Worm (Caenorhabditis elegans) whole organism, late embryonic: Measurements from ENCODE around the gene tmem-145.

Experiments used
- C38D4.7 ChIP-seq: fragments of 200-800 bp; sonication (Bioruptor generic); optimal IDR thresholded peaks from 2 replicates; lab custom pipeline; 2018; ENCODE audit warnings: mild to moderate bottlenecking, missing genetic modification characterization, moderate library complexity, missing compliant biosample characterization
- K02D7.2 ChIP-seq: sonication (generic microtip); optimal IDR thresholded peaks from 2 replicates; lab custom pipeline; 2017; ENCODE audit warnings: mild to moderate bottlenecking, missing genetic modification characterization, missing compliant biosample characterization
- T23F11.4 ChIP-seq: fragments of 200-800 bp; sonication (Bioruptor generic); optimal IDR thresholded peaks from 2 replicates; lab custom pipeline; 2018; ENCODE audit warnings: mild to moderate bottlenecking, missing genetic modification characterization, missing compliant biosample characterization
- Y22D7AL.16 ChIP-seq: sonication (generic microtip); optimal IDR thresholded peaks from 2 replicates; lab custom pipeline; 2016; ENCODE audit warnings: missing genetic modification characterization, missing compliant biosample characterization
- ahr-1 ChIP-seq: sonication (generic microtip); optimal IDR thresholded peaks from 2 replicates; lab custom pipeline; 2016; ENCODE audit warnings: missing genetic modification characterization, missing compliant biosample characterization
- ama-1 ChIP-seq: fragments of 150-350 bp; optimal IDR thresholded peaks from 2 replicates; lab custom pipeline; 2014
- ceh-14 ChIP-seq: sonication (generic microtip); optimal IDR thresholded peaks from 2 replicates; lab custom pipeline; 2016; ENCODE audit warnings: missing genotype, missing genetic modification characterization, missing compliant biosample characterization
- ceh-18 ChIP-seq: sonication (generic microtip); optimal IDR thresholded peaks from 2 replicates; lab custom pipeline; 2016; ENCODE audit warnings: missing genetic modification characterization, missing compliant biosample characterization
- ceh-19 ChIP-seq: fragments of 200-800 bp; sonication (Bioruptor generic); optimal IDR thresholded peaks from 2 replicates; lab custom pipeline; 2018; ENCODE audit warnings: mild to moderate bottlenecking, missing genetic modification characterization, missing compliant biosample characterization
- ceh-22 ChIP-seq: sonication (generic microtip); optimal IDR thresholded peaks from 2 replicates; lab custom pipeline; 2017; ENCODE audit warnings: missing biosample characterization, missing genetic modification characterization
- ceh-24 ChIP-seq: sonication (generic microtip); optimal IDR thresholded peaks from 2 replicates; lab custom pipeline; 2016; ENCODE audit warnings: mild to moderate bottlenecking, missing genetic modification characterization, missing compliant biosample characterization
- ceh-34 ChIP-seq: sonication (generic microtip); optimal IDR thresholded peaks from 2 replicates; lab custom pipeline; 2016; ENCODE audit warnings: mild to moderate bottlenecking, missing genetic modification characterization, missing compliant biosample characterization
- ceh-45 ChIP-seq: fragments of 200-800 bp; sonication (Bioruptor generic); IDR thresholded peaks from 2 replicates; pipeline ENCODE4 v1.3.6; 2022; ENCODE audit warnings: missing genetic modification reagents, missing genetic modification characterization, missing compliant biosample characterization
- ceh-48 ChIP-seq: sonication (generic microtip); optimal IDR thresholded peaks from 2 replicates; lab custom pipeline; 2016; ENCODE audit warnings: missing genetic modification characterization, inconsistent platforms, missing compliant biosample characterization
- ceh-6 ChIP-seq: fragments of 200-800 bp; sonication (Bioruptor generic); optimal IDR thresholded peaks from 2 replicates; lab custom pipeline; 2018; ENCODE audit warnings: mild to moderate bottlenecking, missing genetic modification characterization, missing compliant biosample characterization
- ceh-9 ChIP-seq: sonication (generic microtip); optimal IDR thresholded peaks from 2 replicates; lab custom pipeline; 2016; ENCODE audit warnings: mild to moderate bottlenecking, missing genetic modification characterization, inconsistent platforms, missing compliant biosample characterization
- che-1 ChIP-seq: sonication (generic microtip); optimal IDR thresholded peaks from 2 replicates; lab custom pipeline; 2016; ENCODE audit warnings: mild to moderate bottlenecking, missing genetic modification characterization, missing compliant biosample characterization
- dve-1 ChIP-seq: sonication (generic microtip); optimal IDR thresholded peaks from 2 replicates; lab custom pipeline; 2017; ENCODE audit warnings: antibody characterized with exemption, mild to moderate bottlenecking, missing genetic modification characterization, missing compliant biosample characterization
- ets-4 ChIP-seq: sonication (generic microtip); optimal IDR thresholded peaks from 2 replicates; lab custom pipeline; 2016; ENCODE audit warnings: missing genetic modification characterization, missing compliant biosample characterization
- fkh-10 ChIP-seq: fragments of 150-350 bp; optimal IDR thresholded peaks from 2 replicates; lab custom pipeline; 2014; ENCODE audit warnings: missing biosample characterization, missing genetic modification reagents, missing genetic modification characterization
- gmeb-2 ChIP-seq: sonication (generic microtip); optimal IDR thresholded peaks from 2 replicates; lab custom pipeline; 2016; ENCODE audit warnings: missing genetic modification characterization, inconsistent platforms, missing compliant biosample characterization
- hlh-13 ChIP-seq: fragments of 200-800 bp; sonication (Bioruptor generic); optimal IDR thresholded peaks from 2 replicates; lab custom pipeline; 2018; ENCODE audit warnings: mild to moderate bottlenecking, missing genetic modification characterization, missing compliant biosample characterization
- hlh-15 ChIP-seq: sonication (generic microtip); optimal IDR thresholded peaks from 2 replicates; lab custom pipeline; 2016; ENCODE audit warnings: missing genetic modification characterization, missing compliant biosample characterization
- hlh-30 ChIP-seq: sonication (generic microtip); optimal IDR thresholded peaks from 2 replicates; lab custom pipeline; 2017; ENCODE audit warnings: antibody characterized with exemption, missing genetic modification characterization, missing compliant biosample characterization; ENCODE audit not compliant: insufficient read depth
- hlh-8 ChIP-seq: sonication (generic microtip); optimal IDR thresholded peaks from 2 replicates; lab custom pipeline; 2016; ENCODE audit warnings: missing genotype, missing genetic modification characterization, missing compliant biosample characterization
- lim-6 ChIP-seq: sonication (generic microtip); optimal IDR thresholded peaks from 2 replicates; lab custom pipeline; 2016; ENCODE audit warnings: missing genetic modification characterization, missing compliant biosample characterization
- lin-11 ChIP-seq: fragments of 200-800 bp; sonication (Bioruptor generic); optimal IDR thresholded peaks from 2 replicates; lab custom pipeline; 2018; ENCODE audit warnings: mild to moderate bottlenecking, missing genetic modification characterization, missing compliant biosample characterization
- madf-2 ChIP-seq: sonication (generic microtip); optimal IDR thresholded peaks from 2 replicates; lab custom pipeline; 2017; ENCODE audit warnings: missing genetic modification characterization, missing compliant biosample characterization
- nfya-1 ChIP-seq: sonication (generic microtip); optimal IDR thresholded peaks from 2 replicates; lab custom pipeline; 2017; ENCODE audit warnings: missing genetic modification characterization, mild to moderate bottlenecking, missing compliant biosample characterization, antibody characterized with exemption, moderate library complexity
- nhr-232 ChIP-seq: sonication (generic microtip); optimal IDR thresholded peaks from 2 replicates; lab custom pipeline; 2016; ENCODE audit warnings: missing genetic modification characterization, missing compliant biosample characterization
- pat-9 ChIP-seq: fragments of 200-800 bp; sonication (Bioruptor generic); optimal IDR thresholded peaks from 2 replicates; lab custom pipeline; 2018; ENCODE audit warnings: mild to moderate bottlenecking, missing genetic modification characterization, moderate library complexity, missing compliant biosample characterization
- pha-2 ChIP-seq: sonication (generic microtip); optimal IDR thresholded peaks from 2 replicates; lab custom pipeline; 2017; ENCODE audit warnings: mild to moderate bottlenecking, missing genetic modification characterization, missing compliant biosample characterization
- pha-4 ChIP-seq: fragments of 150-350 bp; optimal IDR thresholded peaks from 2 replicates; lab custom pipeline; 2018; ENCODE audit warnings: missing biosample characterization, missing genetic modification reagents, missing genetic modification characterization
- pqm-1 ChIP-seq: sonication (generic microtip); optimal IDR thresholded peaks from 2 replicates; lab custom pipeline; 2016; ENCODE audit warnings: missing genetic modification characterization, missing compliant biosample characterization
- rnt-1 ChIP-seq: sonication (generic microtip); optimal IDR thresholded peaks from 2 replicates; lab custom pipeline; 2016; ENCODE audit warnings: missing genetic modification characterization, missing compliant biosample characterization
- sdc-2 ChIP-seq: sonication (generic microtip); optimal IDR thresholded peaks from 2 replicates; lab custom pipeline; 2016; ENCODE audit warnings: missing genotype, missing genetic modification characterization, missing compliant biosample characterization
- sox-2 ChIP-seq: fragments of 200-800 bp; sonication (Bioruptor generic); IDR thresholded peaks from 2 replicates; pipeline ENCODE4 v1.3.6; 2022; ENCODE audit warnings: missing genetic modification reagents, missing genetic modification characterization, missing compliant biosample characterization
- syd-9 ChIP-seq: sonication (generic microtip); optimal IDR thresholded peaks from 2 replicates; lab custom pipeline; 2016; ENCODE audit warnings: mild to moderate bottlenecking, missing genetic modification characterization, moderate library complexity, missing compliant biosample characterization
- tbx-2 ChIP-seq: sonication (generic microtip); optimal IDR thresholded peaks from 2 replicates; lab custom pipeline; 2016; ENCODE audit warnings: missing genetic modification characterization, missing compliant biosample characterization
- tbx-7 ChIP-seq: sonication (generic microtip); optimal IDR thresholded peaks from 2 replicates; lab custom pipeline; 2016; ENCODE audit warnings: missing genotype, missing genetic modification characterization, missing compliant biosample characterization
- ttx-3 ChIP-seq: sonication (generic microtip); optimal IDR thresholded peaks from 2 replicates; lab custom pipeline; 2016; ENCODE audit warnings: missing genetic modification reagents, missing genetic modification characterization, missing compliant biosample characterization
- unc-3 ChIP-seq, 2 experiments: fragments of 200-800 bp in 1 of 2; sonication (Bioruptor generic) in 1 of 2; sonication (generic microtip) in 1 of 2; conservative IDR thresholded peaks in 1 of 2; optimal IDR thresholded peaks in 1 of 2; 2 replicates each; pipeline versions ENCODE4 v1.3.6 to Lab custom; 2016 to 2022; ENCODE audit warnings: missing compliant biosample characterization in 2 of 2, missing genetic modification characterization in 2 of 2, missing genetic modification reagents in 1 of 2
- unc-42 ChIP-seq: sonication (generic microtip); optimal IDR thresholded peaks from 2 replicates; lab custom pipeline; 2016; ENCODE audit warnings: missing genotype, missing genetic modification characterization, missing compliant biosample characterization
- unc-55 ChIP-seq: sonication (generic microtip); optimal IDR thresholded peaks from 2 replicates; lab custom pipeline; 2017; ENCODE audit warnings: missing biosample characterization, missing genetic modification reagents, missing genetic modification characterization
- ztf-16 ChIP-seq: sonication (generic microtip); optimal IDR thresholded peaks from 2 replicates; lab custom pipeline; 2017; ENCODE audit warnings: missing genetic modification characterization, missing compliant biosample characterization

The tmem-145 gene

ce11 chrX:12111213-12111612 lies 37.5 kb upstream of the tmem-145 start, which contains the start of gene lgc-14:
Gene lgc-14 (plus strand): TSS chrX:12111513.
- TF ChIP-seq ceh-24 (no peak), rnt-1 (tag; lab: Kevin White, UChicago) (no peak), pha-2 (tag; lab: Kevin White, UChicago) (no peak), ztf-16 (no peak), nhr-232 (no peak), unc-3 (GFP tag; conservative IDR thresholded peaks at IDR 0.05; lab: Robert Waterston, UW) (no peak), unc-3 (tag; optimal IDR thresholded peaks at IDR 0.05; lab: Kevin White, UChicago) (no peak), hlh-30 (tag; lab: Kevin White, UChicago) (no peak), hlh-15 (no peak)

- TF ChIP-seq ceh-18 (tag; lab: Kevin White, UChicago) (no peak), sdc-2 (no peak), hlh-30 (tag; lab: Kevin White, UChicago) (no peak), ztf-16 (no peak), che-1 (tag; lab: Kevin White, UChicago) (no peak), fkh-10 (GFP tag; lab: Kevin White, UChicago) (no peak), ceh-48 (tag; lab: Kevin White, UChicago) (no peak), gmeb-2 (tag; lab: Kevin White, UChicago) (no peak), unc-55 (GFP tag; lab: Kevin White, UChicago) (no peak), sox-2 (GFP tag; lab: Robert Waterston, UW) (no peak), ets-4 (no peak), madf-2 (tag; lab: Kevin White, UChicago) (no peak), ceh-34 (tag; lab: Kevin White, UChicago) (no peak), ceh-45 (GFP tag; lab: Robert Waterston, UW) (no peak), ceh-9 (tag; lab: Kevin White, UChicago) (no peak), pha-4 (no peak), ahr-1 (tag; lab: Kevin White, UChicago) (no peak)
These were observed 35.0 kb upstream of the tmem-145 start, which contains the start of the genes W03G11.2 and lgc-13 for ce11 chrX:12108517-12109216. Gene W03G11.2 (minus strand): TSS chrX:12108617. Gene lgc-13 (plus strand): TSS chrX:12109166.

- peak; percentile 94 for TF ChIP-seq T23F11.4 (GFP tag; lab: Kevin White, UChicago)
- peak; percentile 96 for TF ChIP-seq unc-42 (tag; lab: Kevin White, UChicago)
- peak; percentile 94 for TF ChIP-seq rnt-1 (tag; lab: Kevin White, UChicago)
- TF ChIP-seq ceh-22 (tag; lab: Kevin White, UChicago), result no peak
- TF ChIP-seq sox-2 (GFP tag; lab: Robert Waterston, UW), result peak; percentile 95
- TF ChIP-seq hlh-13 (GFP tag; lab: Kevin White, UChicago), result peak; percentile 93
- peak; percentile 97 for TF ChIP-seq ceh-6
- peak; percentile 96 for TF ChIP-seq hlh-15
- TF ChIP-seq tbx-2 (tag; lab: Kevin White, UChicago), result peak; percentile 95
- peak; percentile 89 for TF ChIP-seq ceh-48 (tag; lab: Kevin White, UChicago)
- peak; percentile 96 for TF ChIP-seq dve-1
- peak; percentile 94 for TF ChIP-seq syd-9 (tag; lab: Kevin White, UChicago)
- peak; percentile 96 for TF ChIP-seq ceh-34 (tag; lab: Kevin White, UChicago)
- TF ChIP-seq C38D4.7 (GFP tag; lab: Kevin White, UChicago), result peak; percentile 95
- TF ChIP-seq ceh-19 (GFP tag; lab: Kevin White, UChicago), result peak; percentile 97
- peak; percentile 79 for TF ChIP-seq ets-4
- TF ChIP-seq pqm-1 (tag; lab: Kevin White, UChicago), result peak; percentile 82
- peak; percentile 98 for TF ChIP-seq ceh-14 (tag; lab: Kevin White, UChicago)
- TF ChIP-seq pha-2 (tag; lab: Kevin White, UChicago), result peak; percentile 95
- peak; percentile 98 for TF ChIP-seq unc-3 (GFP tag; conservative IDR thresholded peaks at IDR 0.05; lab: Robert Waterston, UW)
- peak; percentile 89 for TF ChIP-seq unc-3 (tag; optimal IDR thresholded peaks at IDR 0.05; lab: Kevin White, UChicago)
- peak; percentile 96 for TF ChIP-seq che-1 (tag; lab: Kevin White, UChicago)
- peak; percentile 83 for TF ChIP-seq nfya-1 (tag; lab: Kevin White, UChicago)
- peak; percentile 93 for TF ChIP-seq madf-2 (tag; lab: Kevin White, UChicago)
- TF ChIP-seq hlh-8, result peak; percentile 95
- TF ChIP-seq ttx-3 (tag; lab: Kevin White, UChicago), result peak; percentile 97
- TF ChIP-seq Y22D7AL.16 (tag; lab: Kevin White, UChicago), result peak; percentile 93
- no peak for TF ChIP-seq ama-1 (lab: Kevin White, UChicago)
- TF ChIP-seq pat-9 (tag; lab: Kevin White, UChicago), result peak; percentile 96
- peak; percentile 92 for TF ChIP-seq K02D7.2
- TF ChIP-seq lin-11 (tag; lab: Kevin White, UChicago), result peak; percentile 94
- TF ChIP-seq tbx-7 (tag; lab: Kevin White, UChicago), result peak; percentile 71
- TF ChIP-seq ceh-18 (tag; lab: Kevin White, UChicago), result peak; percentile 92
- peak; percentile 93 for TF ChIP-seq lim-6 (tag; lab: Kevin White, UChicago)
These were observed 32.3 kb upstream of the tmem-145 start for ce11 chrX:12106004-12106403.
